Worm (Caenorhabditis elegans) whole organism, L1 larva: ENCODE measurements around the gene W04E12.4.

Experiments
- fkh-10 ChIP-seq: sonication (generic microtip); optimal IDR thresholded peaks from 2 replicates; lab custom pipeline; 2017; ENCODE audit warnings: missing biosample characterization, missing genetic modification reagents, missing genetic modification characterization
- lsy-2 ChIP-seq, 2 experiments: fragments of 150-350 bp; optimal IDR thresholded peaks; 2 replicates each; lab custom pipeline; 2014; ENCODE audit warnings: missing biosample characterization in 2 of 2, missing genetic modification characterization in 2 of 2
- mdl-1 ChIP-seq, 2 experiments: fragments of 150-350 bp; optimal IDR thresholded peaks; 2 replicates each; lab custom pipeline; 2014 to 2017; ENCODE audit warnings: missing biosample characterization in 2 of 2, missing genetic modification characterization in 2 of 2, inconsistent platforms in 1 of 2
- snpc-4 ChIP-seq: fragments of 150-350 bp; optimal IDR thresholded peaks from 2 replicates; lab custom pipeline; 2014; ENCODE audit warnings: missing biosample characterization, missing genetic modification characterization
- sox-4 ChIP-seq: sonication (generic microtip); optimal IDR thresholded peaks from 2 replicates; lab custom pipeline; 2016; ENCODE audit warnings: missing genetic modification characterization, missing compliant biosample characterization
- unc-86 ChIP-seq: sonication (generic microtip); optimal IDR thresholded peaks from 2 replicates; lab custom pipeline; 2016; ENCODE audit warnings: missing genetic modification characterization, missing compliant biosample characterization

- TF ChIP-seq sox-4 (tag; lab: Kevin White, UChicago): no peak
- no peak for TF ChIP-seq mdl-1 (tag; optimal IDR thresholded peaks at IDR 0.05; lab: Kevin White, UChicago)
- no peak for TF ChIP-seq fkh-10 (GFP tag; lab: Kevin White, UChicago)
- TF ChIP-seq lsy-2 (tag; optimal IDR thresholded peaks at IDR 0.05; lab: Kevin White, UChicago): no peak
- no peak for TF ChIP-seq unc-86 (tag; lab: Kevin White, UChicago)
- TF ChIP-seq snpc-4 (tag; lab: Kevin White, UChicago): no peak
These were observed 45.8 kb upstream of the W04E12.4 start, which contains the start of the genes Y43F8C.13 and ani-3 for ce11 chrV:19697348-19698172.
